Fruit fly (Drosophila melanogaster) whole organism, embryonic: ENCODE results near the gene CG18473.

Experiments
- ATbp ChIP-seq: fragments of 200-800 bp; sonication (Bioruptor generic); optimal IDR thresholded peaks from 2 replicates; lab custom pipeline; 2017; ENCODE audit warnings: missing biosample characterization, mild to moderate bottlenecking, missing genetic modification characterization, missing genetic modification reagents
- Ada2b ChIP-seq: fragments of 200-800 bp; sonication (Bioruptor generic); IDR thresholded peaks from 2 replicates; pipeline ENCODE4 v1.3.6; 2022; ENCODE audit warnings: missing biosample characterization, missing genetic modification characterization
- CG10462 ChIP-seq: fragments of 200-800 bp; sonication (Bioruptor generic); optimal IDR thresholded peaks from 2 replicates; lab custom pipeline; 2016; ENCODE audit warnings: missing biosample characterization, missing genetic modification characterization
- CG10543 ChIP-seq: fragments of 200-800 bp; sonication (Bioruptor generic); optimal IDR thresholded peaks from 3 replicates; lab custom pipeline; 2017; ENCODE audit warnings: missing biosample characterization, mild to moderate bottlenecking, missing genetic modification characterization, moderate library complexity
- CG10565 ChIP-seq: fragments of 200-800 bp; sonication (Bioruptor generic); optimal IDR thresholded peaks from 3 replicates; lab custom pipeline; 2016; ENCODE audit warnings: missing biosample characterization, mild to moderate bottlenecking, missing genetic modification characterization
- CG12659 ChIP-seq: fragments of 200-800 bp; sonication (Bioruptor generic); optimal IDR thresholded peaks from 3 replicates; lab custom pipeline; 2017; ENCODE audit warnings: mild to moderate bottlenecking, missing biosample characterization, missing genetic modification reagents, missing genetic modification characterization
- CG12769 ChIP-seq: fragments of 200-800 bp; sonication (Bioruptor generic); optimal IDR thresholded peaks from 2 replicates; lab custom pipeline; 2019; ENCODE audit warnings: missing biosample characterization, mild to moderate bottlenecking, missing genetic modification characterization, moderate library complexity
- CG1529 ChIP-seq: fragments of 200-800 bp; sonication (Bioruptor generic); optimal IDR thresholded peaks from 3 replicates; lab custom pipeline; 2018; ENCODE audit warnings: missing biosample characterization, missing genetic modification characterization
- CG17359 ChIP-seq: fragments of 200-800 bp; sonication (Bioruptor generic); optimal IDR thresholded peaks from 3 replicates; lab custom pipeline; 2018; ENCODE audit warnings: missing biosample characterization, mild to moderate bottlenecking, missing genetic modification characterization, moderate library complexity
- CG18599 ChIP-seq: fragments of 200-800 bp; sonication (Bioruptor generic); optimal IDR thresholded peaks from 3 replicates; lab custom pipeline; 2017; ENCODE audit warnings: missing biosample characterization, missing genetic modification characterization, mild to moderate bottlenecking, moderate library complexity, missing genetic modification reagents
- CG2120 ChIP-seq: fragments of 200-800 bp; sonication (Bioruptor generic); optimal IDR thresholded peaks from 3 replicates; lab custom pipeline; 2016; ENCODE audit warnings: missing biosample characterization, missing genetic modification characterization
- CG2889 ChIP-seq: fragments of 200-800 bp; sonication (Bioruptor generic); IDR thresholded peaks from 3 replicates; pipeline ENCODE4 v1.3.6; 2022; ENCODE audit warnings: missing biosample characterization, missing genetic modification characterization
- CG31224 ChIP-seq: fragments of 200-800 bp; sonication (Bioruptor generic); IDR thresholded peaks from 2 replicates; pipeline ENCODE4 v1.3.6; 2022; ENCODE audit warnings: missing biosample characterization, missing genetic modification characterization
- CG4707 ChIP-seq: fragments of 200-800 bp; sonication (Bioruptor generic); optimal IDR thresholded peaks from 2 replicates; lab custom pipeline; 2018; ENCODE audit warnings: missing biosample characterization, mild to moderate bottlenecking, missing genetic modification characterization, moderate library complexity
- CG4730 ChIP-seq: fragments of 200-800 bp; sonication (Bioruptor generic); IDR thresholded peaks from 2 replicates; pipeline ENCODE4 v1.3.6; 2022; ENCODE audit warnings: missing biosample characterization, missing genetic modification characterization
- CG5180 ChIP-seq: fragments of 200-800 bp; sonication (Bioruptor generic); optimal IDR thresholded peaks from 3 replicates; lab custom pipeline; 2017; ENCODE audit warnings: missing biosample characterization, missing genetic modification characterization, mild to moderate bottlenecking, moderate library complexity, missing genetic modification reagents
- Dp ChIP-seq: fragments of 200-800 bp; sonication (Bioruptor generic); optimal IDR thresholded peaks from 2 replicates; lab custom pipeline; 2018; ENCODE audit warnings: missing biosample characterization, mild to moderate bottlenecking, missing genetic modification characterization, moderate library complexity
- ERR ChIP-seq: fragments of 200-800 bp; sonication (Bioruptor generic); optimal IDR thresholded peaks from 2 replicates; lab custom pipeline; 2016; ENCODE audit warnings: missing biosample characterization, missing genetic modification characterization
- Gsc ChIP-seq: fragments of 200-800 bp; sonication (Bioruptor generic); IDR thresholded peaks from 2 replicates; pipeline ENCODE4 v1.3.6; 2022; ENCODE audit warnings: missing biosample characterization, missing genetic modification characterization
- Hmr ChIP-seq: fragments of 200-800 bp; sonication (Bioruptor generic); optimal IDR thresholded peaks from 3 replicates; lab custom pipeline; 2017; ENCODE audit warnings: mild to moderate bottlenecking, missing biosample characterization, missing genetic modification reagents, missing genetic modification characterization
- Hr78 ChIP-seq, 2 experiments: fragments of 200-800 bp in 1 of 2; fragments of >200 bp in 1 of 2; sonication (Bioruptor generic) in 1 of 2; optimal IDR thresholded peaks; 2 replicates each; lab custom pipeline; 2017 to 2019; ENCODE audit warnings: missing biosample characterization in 2 of 2, missing genetic modification characterization in 2 of 2, mild to moderate bottlenecking in 1 of 2, moderate library complexity in 1 of 2
- MESR4 ChIP-seq: fragments of 200-800 bp; sonication (Bioruptor generic); optimal IDR thresholded peaks from 2 replicates; lab custom pipeline; 2018; ENCODE audit warnings: missing biosample characterization, mild to moderate bottlenecking, missing genetic modification characterization, moderate library complexity
- Meics ChIP-seq: fragments of 200-800 bp; sonication (Bioruptor generic); optimal IDR thresholded peaks from 2 replicates; lab custom pipeline; 2017; ENCODE audit warnings: missing biosample characterization, mild to moderate bottlenecking, missing genetic modification characterization
- NFAT ChIP-seq: fragments of 200-800 bp; sonication (Bioruptor generic); IDR thresholded peaks from 2 replicates; pipeline ENCODE4 v1.3.6; 2022; ENCODE audit warnings: missing biosample characterization, missing genetic modification characterization
- ab ChIP-seq: fragments of 200-800 bp; sonication (Bioruptor generic); optimal IDR thresholded peaks from 2 replicates; lab custom pipeline; 2016; ENCODE audit warnings: missing biosample characterization, missing genetic modification characterization
- abd-A ChIP-seq: fragments of 200-800 bp; sonication (Bioruptor generic); optimal IDR thresholded peaks from 3 replicates; lab custom pipeline; 2019; ENCODE audit warnings: missing biosample characterization, mild to moderate bottlenecking, missing genetic modification characterization, moderate library complexity
- az2 ChIP-seq: fragments of 200-800 bp; sonication (Bioruptor generic); optimal IDR thresholded peaks from 3 replicates; lab custom pipeline; 2016; ENCODE audit warnings: missing biosample characterization, missing genetic modification characterization
- ci ChIP-seq: fragments of 200-800 bp; sonication (Bioruptor generic); IDR thresholded peaks from 3 replicates; pipeline ENCODE4 v1.3.6; 2022; ENCODE audit warnings: missing biosample characterization, missing genetic modification characterization
- da ChIP-seq: fragments of 200-800 bp; sonication (Bioruptor generic); optimal IDR thresholded peaks from 2 replicates; lab custom pipeline; 2016; ENCODE audit warnings: missing biosample characterization, missing genetic modification characterization
- danr ChIP-seq: fragments of 200-800 bp; sonication (Bioruptor generic); IDR thresholded peaks from 2 replicates; pipeline ENCODE4 v1.3.6; 2022; ENCODE audit warnings: missing biosample characterization, missing genetic modification characterization
- dmrt11E ChIP-seq: fragments of 200-800 bp; sonication (Bioruptor generic); optimal IDR thresholded peaks from 3 replicates; lab custom pipeline; 2018; ENCODE audit warnings: missing biosample characterization, mild to moderate bottlenecking, missing genetic modification characterization, moderate library complexity
- dpn ChIP-seq, 2 experiments: fragments of 200-800 bp; sonication (Bioruptor generic); optimal IDR thresholded peaks; 3 replicates each; lab custom pipeline; 2016; ENCODE audit warnings: missing biosample characterization in 2 of 2, missing genetic modification characterization in 2 of 2
- esg ChIP-seq: fragments of 200-800 bp; sonication (Bioruptor generic); conservative IDR thresholded peaks from 2 replicates; pipeline ENCODE4 v1.3.6; 2022; ENCODE audit warnings: missing biosample characterization, missing genetic modification characterization
- fd102C ChIP-seq: fragments of 200-800 bp; sonication (Bioruptor generic); optimal IDR thresholded peaks from 2 replicates; lab custom pipeline; 2018; ENCODE audit warnings: missing biosample characterization, mild to moderate bottlenecking, missing genetic modification characterization, moderate library complexity
- fd96Cb ChIP-seq: fragments of 200-800 bp; sonication (Bioruptor generic); optimal IDR thresholded peaks from 2 replicates; lab custom pipeline; 2018; ENCODE audit warnings: missing biosample characterization, mild to moderate bottlenecking, missing genetic modification characterization, moderate library complexity
- jing ChIP-seq: fragments of 200-800 bp; sonication (Bioruptor generic); optimal IDR thresholded peaks from 2 replicates; lab custom pipeline; 2018; ENCODE audit warnings: missing biosample characterization, mild to moderate bottlenecking, missing genetic modification characterization
- kay ChIP-seq: fragments of 200-800 bp; sonication (Bioruptor generic); optimal IDR thresholded peaks from 2 replicates; lab custom pipeline; 2016; ENCODE audit warnings: missing biosample characterization, missing genetic modification characterization
- lab ChIP-seq: fragments of 200-800 bp; sonication (Bioruptor generic); optimal IDR thresholded peaks from 3 replicates; lab custom pipeline; 2017; ENCODE audit warnings: missing biosample characterization, missing genetic modification characterization, mild to moderate bottlenecking, moderate library complexity, missing genetic modification reagents
- lmd ChIP-seq: fragments of 200-800 bp; sonication (Bioruptor generic); IDR thresholded peaks from 2 replicates; pipeline ENCODE4 v1.3.6; 2022; ENCODE audit warnings: missing biosample characterization, missing genetic modification characterization
- mirr ChIP-seq: fragments of 200-800 bp; sonication (Bioruptor generic); optimal IDR thresholded peaks from 3 replicates; lab custom pipeline; 2018; ENCODE audit warnings: missing biosample characterization, mild to moderate bottlenecking, missing genetic modification characterization
- nerfin-2 ChIP-seq: fragments of 200-800 bp; sonication (Bioruptor generic); IDR thresholded peaks from 2 replicates; pipeline ENCODE4 v1.3.6; 2022; ENCODE audit warnings: missing biosample characterization, missing genetic modification characterization; ENCODE audit not compliant: partially characterized antibody
- pros ChIP-seq: fragments of 200-800 bp; sonication (Bioruptor generic); optimal IDR thresholded peaks from 3 replicates; lab custom pipeline; 2019; ENCODE audit warnings: missing biosample characterization, mild to moderate bottlenecking, missing genetic modification characterization, moderate library complexity
- sens ChIP-seq: fragments of 200-800 bp; sonication (Bioruptor generic); peaks from one replicate; lab custom pipeline; 2016; ENCODE audit warnings: missing biosample characterization, missing genetic modification characterization
- sob ChIP-seq: fragments of 200-800 bp; sonication (Bioruptor generic); IDR thresholded peaks from 2 replicates; pipeline ENCODE4 v1.3.6; 2022; ENCODE audit warnings: missing biosample characterization, missing genetic modification characterization
- sug ChIP-seq: fragments of 200-800 bp; optimal IDR thresholded peaks from 2 replicates; lab custom pipeline; 2019; ENCODE audit warnings: missing biosample characterization, mild to moderate bottlenecking, missing genetic modification characterization, moderate library complexity
- trh ChIP-seq: fragments of 200-800 bp; sonication (Bioruptor generic); optimal IDR thresholded peaks from 2 replicates; lab custom pipeline; 2016; ENCODE audit warnings: missing biosample characterization, missing genetic modification characterization
- unpg ChIP-seq: fragments of 200-800 bp; sonication (Bioruptor generic); optimal IDR thresholded peaks from 3 replicates; lab custom pipeline; 2018; ENCODE audit warnings: missing biosample characterization, mild to moderate bottlenecking, missing genetic modification characterization, moderate library complexity
- zen2 ChIP-seq: fragments of 200-800 bp; sonication (Bioruptor generic); IDR thresholded peaks from 3 replicates; pipeline ENCODE4 v1.3.6; 2022; ENCODE audit warnings: missing biosample characterization, missing genetic modification characterization; ENCODE audit not compliant: partially characterized antibody

Gene CG18473

dm6 chr3R:9352595-9353275 is 10.4 kb upstream of the CG18473 start (continued):
- TF ChIP-seq CG1529 (GFP tag; lab: Kevin White, UChicago) (peak; percentile 4), zen2 (GFP tag; lab: Robert Waterston, UW) (no peak), CG10543 (GFP tag; lab: Kevin White, UChicago) (peak; percentile 14), ab (GFP tag; lab: Kevin White, UChicago) (peak; percentile 5), unpg (peak; percentile 8), sens (GFP tag; lab: Kevin White, UChicago) (peak; percentile 75), sug (peak; percentile 87), ATbp (GFP tag; lab: Kevin White, UChicago) (peak; percentile 40), Hr78 (GFP tag; optimal IDR thresholded peaks at IDR 0.05; lab: Kevin White, UChicago) (peak in 1 of 2 experiments; percentile 95), CG12769 (tag; lab: Kevin White, UChicago) (peak; percentile 68), pros (GFP tag; lab: Kevin White, UChicago) (peak; percentile 20)

- TF ChIP-seq CG12659 (GFP tag; lab: Kevin White, UChicago), result peak; percentile 91
- peak; percentile 92 for TF ChIP-seq CG18599 (GFP tag; lab: Kevin White, UChicago)
- TF ChIP-seq ERR, result no peak
- no peak for TF ChIP-seq CG2889 (GFP tag; lab: Robert Waterston, UW)
- TF ChIP-seq CG2120, result peak; percentile 72
- TF ChIP-seq kay, result no peak
- peak; percentile 64 for TF ChIP-seq CG5180
- TF ChIP-seq dpn (GFP tag; optimal IDR thresholded peaks at IDR 0.05; lab: Kevin White, UChicago), result peak; percentile 56 to 84
- TF ChIP-seq CG10543 (GFP tag; lab: Kevin White, UChicago), result peak; percentile 49
- peak; percentile 84 for TF ChIP-seq dmrt11E (tag; lab: Kevin White, UChicago)
- peak; percentile 85 for TF ChIP-seq Hmr
- TF ChIP-seq Dp (GFP tag; lab: Kevin White, UChicago), result no peak
- TF ChIP-seq CG17359 (tag; lab: Kevin White, UChicago), result peak; percentile 91
- TF ChIP-seq da (GFP tag; lab: Kevin White, UChicago), result no peak
- peak; percentile 36 for TF ChIP-seq trh (GFP tag; lab: Kevin White, UChicago)
- TF ChIP-seq NFAT (GFP tag; lab: Robert Waterston, UW), result no peak
- TF ChIP-seq CG10462, result peak; percentile 80
- no peak for TF ChIP-seq nerfin-2
- peak; percentile 90 for TF ChIP-seq fd96Cb (tag; lab: Kevin White, UChicago)
- no peak for TF ChIP-seq lmd (GFP tag; lab: Robert Waterston, UW)
- TF ChIP-seq CG4707 (GFP tag; lab: Kevin White, UChicago), result peak; percentile 52
- TF ChIP-seq jing (GFP tag; lab: Kevin White, UChicago), result no peak
- TF ChIP-seq danr (GFP tag; lab: Robert Waterston, UW), result no peak
- no peak for TF ChIP-seq sug
- no peak for TF ChIP-seq esg
- no peak for TF ChIP-seq sob
- no peak for TF ChIP-seq Ada2b (GFP tag; lab: Robert Waterston, UW)
- peak; percentile 91 for TF ChIP-seq lab (GFP tag; lab: Kevin White, UChicago)
- TF ChIP-seq fd102C (GFP tag; lab: Kevin White, UChicago), result no peak
- peak; percentile 56 for TF ChIP-seq abd-A
- TF ChIP-seq Gsc, result no peak
- no peak for TF ChIP-seq mirr (GFP tag; lab: Kevin White, UChicago)
- TF ChIP-seq MESR4, result no peak
- TF ChIP-seq CG10565, result no peak
- TF ChIP-seq Meics (GFP tag; lab: Kevin White, UChicago), result peak; percentile 87
- TF ChIP-seq CG31224 (GFP tag; lab: Robert Waterston, UW), result no peak
- peak; percentile 87 for TF ChIP-seq az2 (GFP tag; lab: Kevin White, UChicago)
- no peak for TF ChIP-seq ci
- no peak for TF ChIP-seq CG4730 (GFP tag; lab: Robert Waterston, UW)
Observed at dm6 chr3R:9353276-9353652, 9.8 kb upstream of the CG18473 start.
